Fruit fly (Drosophila melanogaster) whole organism, wandering third instar larva: ENCODE measurements around the gene unc-4.

Experiments used
- Abd-B ChIP-seq: fragments of >200 bp; optimal IDR thresholded peaks from 2 replicates; lab custom pipeline; 2017; ENCODE audit warnings: missing biosample characterization, missing genetic modification characterization
- Dfd ChIP-seq: fragments of >200 bp; optimal IDR thresholded peaks from 2 replicates; lab custom pipeline; 2017; ENCODE audit warnings: missing biosample characterization, missing genetic modification characterization
- Dif ChIP-seq: fragments of 200-275, 200-300 bp; sonication (Bioruptor generic); optimal IDR thresholded peaks from 2 replicates; lab custom pipeline; 2018; ENCODE audit warnings: missing biosample characterization, missing genetic modification characterization; ENCODE audit not compliant: partially characterized antibody
- Hr83 ChIP-seq: fragments of 200-300 bp; sonication (Bioruptor generic); optimal IDR thresholded peaks from 2 replicates; lab custom pipeline; 2016; ENCODE audit warnings: missing biosample characterization, mild to moderate bottlenecking, missing genetic modification characterization, moderate library complexity; ENCODE audit not compliant: poor library complexity, severe bottlenecking
- Myc ChIP-seq: fragments of >200 bp; optimal IDR thresholded peaks from 2 replicates; lab custom pipeline; 2017
- br ChIP-seq: fragments of 200-800 bp; sonication (Bioruptor generic); optimal IDR thresholded peaks from 2 replicates; lab custom pipeline; 2016; ENCODE audit warnings: missing biosample characterization, missing genetic modification characterization
- brk ChIP-seq: fragments of 200-800 bp; sonication (Bioruptor generic); optimal IDR thresholded peaks from 2 replicates; lab custom pipeline; 2016; ENCODE audit warnings: missing biosample characterization, mild to moderate bottlenecking, missing genetic modification characterization
- dl ChIP-seq, 2 experiments: fragments of 175-275, 200-275 bp in 1 of 2; fragments of 200-275 bp in 1 of 2; sonication (Bioruptor generic); optimal IDR thresholded peaks; lab custom pipeline; 2018; ENCODE audit warnings: mild to moderate bottlenecking in 2 of 2, missing biosample characterization in 2 of 2, missing genetic modification characterization in 2 of 2, moderate library complexity in 2 of 2; ENCODE audit not compliant: partially characterized antibody in 2 of 2, insufficient read depth in 1 of 2
- h ChIP-seq: fragments of 200-800 bp; sonication (Bioruptor generic); optimal IDR thresholded peaks from 3 replicates; lab custom pipeline; 2016; ENCODE audit warnings: missing biosample characterization, mild to moderate bottlenecking, missing genetic modification characterization
- psq ChIP-seq: fragments of 200-800 bp; sonication (Bioruptor generic); optimal IDR thresholded peaks from 3 replicates; lab custom pipeline; 2017; ENCODE audit warnings: missing biosample characterization, mild to moderate bottlenecking, missing genetic modification characterization, moderate library complexity

DNA sequence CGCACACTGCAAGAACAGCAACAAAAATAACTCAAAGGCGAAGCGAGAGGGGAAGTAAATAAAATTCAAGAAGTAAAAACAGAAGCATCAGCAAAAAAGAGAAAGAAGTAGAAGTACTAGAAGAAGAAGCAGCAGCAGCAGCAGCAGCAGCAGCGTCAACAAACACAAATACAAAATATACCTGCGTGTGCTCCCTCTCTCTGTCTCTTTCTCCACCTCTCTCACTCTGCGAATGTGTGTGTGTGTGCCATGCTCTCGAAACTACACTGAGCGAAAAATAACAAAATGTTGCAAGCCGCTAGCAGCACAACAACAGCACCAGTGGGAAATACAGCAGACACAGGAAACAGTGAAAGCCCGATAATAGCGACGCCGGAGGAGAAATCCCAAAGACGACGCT is 29.4 kb upstream of the unc-4 start:
- TF ChIP-seq Hr83 (GFP tag; lab: Kevin White, UChicago) (no peak), Dif (GFP tag; lab: Kevin White, UChicago) (no peak), brk (GFP tag; lab: Kevin White, UChicago) (no peak), Dfd (GFP tag; lab: Kevin White, UChicago) (peak; percentile 74), Myc (lab: Kevin White, UChicago) (no peak), dl (GFP tag; optimal IDR thresholded peaks at IDR 0.05; lab: Kevin White, UChicago; ENCODE audit: insufficient read depth in 1 of 2, partially characterized antibody in 2 of 2) (no peak), h (GFP tag; lab: Kevin White, UChicago) (no peak), br (GFP tag; lab: Kevin White, UChicago) (no peak), Abd-B (GFP tag; lab: Kevin White, UChicago) (no peak), psq (peak; percentile 73)
